Worm (Caenorhabditis elegans): ENCODE results near the gene F42A6.5.

F42A6.5 gene

ce11 chrIV:3338676-3339075, 7.0 kb upstream of the F42A6.5 start, which contains the start of gene hrpa-1 (continued):
- TF ChIP-seq F39B2.1 (GFP tag; IDR thresholded peaks at IDR 0.05) (no peak), K11D2.4 (GFP tag; IDR thresholded peaks at IDR 0.05) (peak; percentile 55; the same call in 1 of the 2 replicates), mxl-1 (tag; optimal IDR thresholded peaks at IDR 0.05) (no peak), F49E8.2 (tag; optimal IDR thresholded peaks at IDR 0.05; ENCODE audit: insufficient read depth) (peak; percentile 33), lin-40 (tag; optimal IDR thresholded peaks at IDR 0.05) (peak; percentile 71), cebp-2 (GFP tag; IDR thresholded peaks at IDR 0.05) (no peak), ceh-79 (tag; optimal IDR thresholded peaks at IDR 0.05) (no peak), hmg-1.2 (GFP tag; IDR thresholded peaks at IDR 0.05) (peak; percentile 47), atf-7 (tag; optimal IDR thresholded peaks at IDR 0.05) (no peak), snpc-3.4 (tag; optimal IDR thresholded peaks at IDR 0.05) (peak; percentile 35), T07F8.4 (tag; optimal IDR thresholded peaks at IDR 0.05) (no peak), bed-1 (GFP tag; IDR thresholded peaks at IDR 0.05) (no peak), nfya-1 (tag; optimal IDR thresholded peaks at IDR 0.05; ENCODE audit: borderline replicate concordance, insufficient read depth) (no peak), ets-4 (GFP tag; optimal IDR thresholded peaks at IDR 0.05) (no peak), F10E7.11 (tag; optimal IDR thresholded peaks at IDR 0.05) (no peak), Y53G8AR.9 (GFP tag; conservative IDR thresholded peaks at IDR 0.05) (peak; percentile 63), tbx-9 (tag; optimal IDR thresholded peaks at IDR 0.05; ENCODE audit: borderline replicate concordance) (no peak), ceh-40 (GFP tag; IDR thresholded peaks at IDR 0.05) (no peak), ekl-4 (GFP tag; IDR thresholded peaks at IDR 0.05) (no peak; the same call in 1 of the 2 replicates), sdz-38 (tag; optimal IDR thresholded peaks at IDR 0.05) (no peak), F22D6.2 (tag; optimal IDR thresholded peaks at IDR 0.05) (no peak), repo-1 (tag; optimal IDR thresholded peaks at IDR 0.05) (no peak), cebp-1 (GFP tag; IDR thresholded peaks at IDR 0.05) (no peak), cebp-1 (tag; optimal IDR thresholded peaks at IDR 0.05) (no peak), efl-1 (GFP tag; optimal IDR thresholded peaks at IDR 0.05) (peak; percentile 76), rcor-1 (GFP tag; IDR thresholded peaks at IDR 0.05) (peak; percentile 57), egl-44 (GFP tag; IDR thresholded peaks at IDR 0.05) (no peak), lag-1 (GFP tag; IDR thresholded peaks at IDR 0.05) (no peak), pha-4 (tag; optimal IDR thresholded peaks at IDR 0.05) (no peak), ccch-3 (GFP tag; optimal IDR thresholded peaks at IDR 0.05) (no peak), lsl-1 (GFP tag; optimal IDR thresholded peaks at IDR 0.05) (peak; percentile 54), ztf-28 (GFP tag; IDR thresholded peaks at IDR 0.05) (no peak), nhr-120 (GFP tag; IDR thresholded peaks at IDR 0.05) (no peak), attf-3 (GFP tag; conservative IDR thresholded peaks at IDR 0.05) (peak; percentile 49; the same call in 1 of the 2 replicates), egl-18 (GFP tag; IDR thresholded peaks at IDR 0.05) (no peak), snpc-4 (GFP tag; optimal IDR thresholded peaks at IDR 0.05) (peak; percentile 16), snpc-4 (tag; optimal IDR thresholded peaks at IDR 0.05) (peak in 3 of 4 experiments; percentile 3 to 51 (median 11)), ztf-22 (GFP tag; optimal IDR thresholded peaks at IDR 0.05) (no peak), mel-28 (tag; optimal IDR thresholded peaks at IDR 0.05; ENCODE audit: borderline replicate concordance) (no peak), B0035.1 (tag; optimal IDR thresholded peaks at IDR 0.05) (no peak), bed-2 (GFP tag; IDR thresholded peaks at IDR 0.05) (no peak), F57A8.1 (GFP tag; optimal IDR thresholded peaks at IDR 0.05) (no peak), T26A5.8 (tag; optimal IDR thresholded peaks at IDR 0.05) (no peak), mes-4 (tag; optimal IDR thresholded peaks at IDR 0.05) (no peak), hlh-26 (GFP tag; conservative IDR thresholded peaks at IDR 0.05) (no peak), dpff-1 (tag; optimal IDR thresholded peaks at IDR 0.05) (no peak), F52B5.7 (tag; optimal IDR thresholded peaks at IDR 0.05) (no peak), madf-3 (GFP tag; IDR thresholded peaks at IDR 0.05) (peak; percentile 99), F33H1.4 (GFP tag; IDR thresholded peaks at IDR 0.05) (peak; percentile 97), pbrm-1 (GFP tag; IDR thresholded peaks at IDR 0.05) (peak; percentile 44; the same call in 1 of the 2 replicates)

Data from whole organism, young adult.